Worm (Caenorhabditis elegans): ENCODE results near the gene T20D4.11.
"Not testable (repeated sequence)": the region's sequence is repeated elsewhere in the genome, so short reads cannot be mapped to it uniquely, and the experiment has no call there.

The T20D4.11 gene

ce11 chrV:3396765-3397164 is 1.7 kb upstream of the T20D4.11 start, which contains the start of gene T20D4.12:
Gene T20D4.12, plus strand, starts transcription at chrV:3397065.
- not testable (repeated sequence) for TF ChIP-seq elt-3 (tag; optimal IDR thresholded peaks at IDR 0.05); unc-55 (GFP tag; optimal IDR thresholded peaks at IDR 0.05); nhr-21 (tag; optimal IDR thresholded peaks at IDR 0.05)

ce11 chrV:3399952-3400351 is 1.5 kb downstream of the T20D4.11 start, which contains the start of gene T20D4.10:
Gene T20D4.10, plus strand, starts transcription at chrV:3400252.
- not testable (repeated sequence) for TF ChIP-seq lsy-2, C34F6.9, fos-1 (tag; optimal IDR thresholded peaks at IDR 0.05)

- TF ChIP-seq ztf-11 (tag; optimal IDR thresholded peaks at IDR 0.05) (no peak), mab-5 (tag; optimal IDR thresholded peaks at IDR 0.05) (no peak), unc-55 (GFP tag; optimal IDR thresholded peaks at IDR 0.05) (no peak)
Observed at ce11 chrV:3408602-3409001, 10.1 kb downstream of the T20D4.11 start, which contains the start of gene T20D4.7. Gene T20D4.7, plus strand, starts transcription at chrV:3408902.

- peak; percentile 33 for TF ChIP-seq zag-1 (tag; optimal IDR thresholded peaks at IDR 0.05)
- TF ChIP-seq nhr-12 (tag; optimal IDR thresholded peaks at IDR 0.05), result no peak
Observed at ce11 chrV:3409498-3409897, 11.0 kb downstream of the T20D4.11 start.

ce11 chrV:3410098-3410570 is 11.6 kb downstream of the T20D4.11 start, which contains the start of gene arrd-22:
Gene arrd-22, plus strand, starts transcription at chrV:3410520.
- TF ChIP-seq nhr-237 (tag; optimal IDR thresholded peaks at IDR 0.05), result no peak
- peak; percentile 8 for TF ChIP-seq egl-27 (tag; optimal IDR thresholded peaks at IDR 0.05)
- no peak for TF ChIP-seq lin-39 (tag; optimal IDR thresholded peaks at IDR 0.05)
- TF ChIP-seq ztf-1 (GFP tag; conservative IDR thresholded peaks at IDR 0.05), result no peak
- no peak for TF ChIP-seq lin-13 (GFP tag; optimal IDR thresholded peaks at IDR 0.05)
- TF ChIP-seq mdl-1 (tag; optimal IDR thresholded peaks at IDR 0.05), result peak in 1 of 2 experiments; percentile 25
- no peak for TF ChIP-seq sma-3 (GFP tag; optimal IDR thresholded peaks at IDR 0.05)
- TF ChIP-seq skn-1 (tag; optimal IDR thresholded peaks at IDR 0.05), result no peak
- TF ChIP-seq fos-1 (tag; optimal IDR thresholded peaks at IDR 0.05), result no peak
- TF ChIP-seq sma-9 (GFP tag; optimal IDR thresholded peaks at IDR 0.05), result peak; percentile 95
- TF ChIP-seq sma-9 (tag; optimal IDR thresholded peaks at IDR 0.05), result no peak
- no peak for TF ChIP-seq crh-2 (tag; optimal IDR thresholded peaks at IDR 0.05)
- TF ChIP-seq unc-55 (GFP tag; optimal IDR thresholded peaks at IDR 0.05), result peak; percentile 24
- no peak for TF ChIP-seq nhr-129 (tag; optimal IDR thresholded peaks at IDR 0.05)
- TF ChIP-seq nhr-10 (tag; optimal IDR thresholded peaks at IDR 0.05), result no peak
- no peak for TF ChIP-seq ama-1 (optimal IDR thresholded peaks at IDR 0.05)
- no peak for TF ChIP-seq F13H6.1 (tag; optimal IDR thresholded peaks at IDR 0.05)
- TF ChIP-seq nhr-21 (tag; optimal IDR thresholded peaks at IDR 0.05), result no peak
- TF ChIP-seq nhr-12 (tag; optimal IDR thresholded peaks at IDR 0.05), result no peak
- TF ChIP-seq mbf-1 (tag; optimal IDR thresholded peaks at IDR 0.05), result no peak

- TF ChIP-seq gmeb-1 (tag; optimal IDR thresholded peaks at IDR 0.05) (no peak), nhr-11 (tag; optimal IDR thresholded peaks at IDR 0.05) (no peak), sma-9 (GFP tag; optimal IDR thresholded peaks at IDR 0.05) (peak; percentile 64), sma-9 (tag; optimal IDR thresholded peaks at IDR 0.05) (no peak), egl-27 (tag; optimal IDR thresholded peaks at IDR 0.05) (no peak), R02D3.7 (tag; optimal IDR thresholded peaks at IDR 0.05) (no peak), lsy-2 (tag; optimal IDR thresholded peaks at IDR 0.05) (no peak)
Observed at ce11 chrV:3413010-3413409, 14.5 kb downstream of the T20D4.11 start, which contains the start of gene txt-11. Gene txt-11, plus strand, starts transcription at chrV:3413310.

ce11 chrV:3417928-3418327 is 19.4 kb downstream of the T20D4.11 start, which contains the start of gene T20D4.3:
Gene T20D4.3, plus strand, starts transcription at chrV:3418228.
- TF ChIP-seq unc-39 (tag; optimal IDR thresholded peaks at IDR 0.05), result no peak
- no peak for TF ChIP-seq mab-5 (tag; optimal IDR thresholded peaks at IDR 0.05)
- no peak for TF ChIP-seq C34F6.9 (tag; optimal IDR thresholded peaks at IDR 0.05)
- no peak for TF ChIP-seq lin-11 (tag; optimal IDR thresholded peaks at IDR 0.05)
- TF ChIP-seq nhr-25 (tag; optimal IDR thresholded peaks at IDR 0.05), result no peak
- no peak for TF ChIP-seq skn-1 (tag; optimal IDR thresholded peaks at IDR 0.05)
- no peak for TF ChIP-seq F13H6.1 (tag; optimal IDR thresholded peaks at IDR 0.05)
- TF ChIP-seq mdl-1 (tag; optimal IDR thresholded peaks at IDR 0.05), result no peak
- no peak for TF ChIP-seq nhr-129 (tag; optimal IDR thresholded peaks at IDR 0.05)
- no peak for TF ChIP-seq unc-55 (GFP tag; optimal IDR thresholded peaks at IDR 0.05)
- TF ChIP-seq nhr-11 (tag; optimal IDR thresholded peaks at IDR 0.05), result no peak
- no peak for TF ChIP-seq nhr-237 (tag; optimal IDR thresholded peaks at IDR 0.05)
- no peak for TF ChIP-seq mbf-1 (tag; optimal IDR thresholded peaks at IDR 0.05)
- no peak for TF ChIP-seq ama-1 (optimal IDR thresholded peaks at IDR 0.05)
- no peak for TF ChIP-seq ceh-82 (tag; optimal IDR thresholded peaks at IDR 0.05)
- TF ChIP-seq lin-39 (tag; optimal IDR thresholded peaks at IDR 0.05), result no peak
- no peak for TF ChIP-seq elt-1 (tag; optimal IDR thresholded peaks at IDR 0.05)
- TF ChIP-seq blmp-1 (tag; optimal IDR thresholded peaks at IDR 0.05; ENCODE audit: insufficient read depth), result no peak
- no peak for TF ChIP-seq gmeb-1 (tag; optimal IDR thresholded peaks at IDR 0.05)
- TF ChIP-seq egl-27 (tag; optimal IDR thresholded peaks at IDR 0.05), result no peak

Measured in whole organism, L2 larva.